Worm (Caenorhabditis elegans): ENCODE measurements around the gene Y37D8A.19.

Y37D8A.19 gene

DNA sequence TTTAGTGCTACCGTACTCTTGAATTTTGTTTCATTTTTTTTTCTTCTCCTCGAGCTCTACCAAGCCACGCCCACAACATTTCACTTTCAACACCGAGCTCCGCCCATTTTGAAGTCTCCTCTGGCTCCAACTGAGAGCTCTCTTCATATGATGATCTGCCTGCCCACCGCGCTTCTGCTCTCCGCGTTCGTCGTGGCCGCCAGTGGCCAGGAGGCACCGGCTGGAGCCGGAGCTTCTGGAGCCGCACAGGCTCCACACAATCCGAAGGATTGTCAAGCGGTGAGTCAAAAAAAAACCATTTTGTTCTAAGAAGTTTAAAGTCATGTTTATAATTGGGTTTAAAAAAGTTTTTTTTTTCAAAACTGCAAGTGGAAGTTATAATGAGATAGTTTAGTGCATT, 19.3 kb upstream of the Y37D8A.19 start, which contains the start of gene flp-14:
Gene flp-14 (plus strand): TSS at position 146 of the 400 bp plus-strand sequence.
- TF ChIP-seq daf-12 (tag; optimal IDR thresholded peaks at IDR 0.05) (no peak), aly-2 (tag; optimal IDR thresholded peaks at IDR 0.05) (no peak), ceh-9 (tag; optimal IDR thresholded peaks at IDR 0.05) (no peak), ama-1 (optimal IDR thresholded peaks at IDR 0.05) (no peak), R02D3.7 (tag; optimal IDR thresholded peaks at IDR 0.05) (no peak), hmg-11 (tag; optimal IDR thresholded peaks at IDR 0.05) (no peak), nhr-43 (tag; optimal IDR thresholded peaks at IDR 0.05; ENCODE audit: poor library complexity, severe bottlenecking) (no peak), fkh-2 (tag; optimal IDR thresholded peaks at IDR 0.05) (no peak), nhr-76 (tag; optimal IDR thresholded peaks at IDR 0.05) (no peak)

DNA sequence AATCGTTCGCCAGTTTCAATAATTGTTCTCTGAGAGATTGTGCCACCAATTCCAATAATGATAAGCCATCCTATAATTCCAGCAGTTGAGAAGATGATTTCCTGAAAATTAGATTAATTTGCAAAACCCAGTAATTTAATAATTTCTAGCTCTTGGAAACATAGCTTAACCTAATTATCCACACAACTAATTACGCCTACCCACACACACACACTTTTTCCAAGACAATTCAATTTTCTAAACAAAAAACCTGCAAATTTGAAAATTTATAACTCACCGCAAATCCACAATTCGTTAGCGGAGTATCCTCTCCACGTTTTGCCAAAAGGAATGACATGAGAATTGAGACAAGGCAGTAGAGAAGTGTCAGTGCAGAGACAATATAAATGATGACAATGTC, 13.2 kb upstream of the Y37D8A.19 start:
- TF ChIP-seq nhr-12 (tag; optimal IDR thresholded peaks at IDR 0.05) (no peak), sea-2 (GFP tag; optimal IDR thresholded peaks at IDR 0.05) (no peak), ceh-28 (tag; optimal IDR thresholded peaks at IDR 0.05) (no peak), aly-2 (tag; optimal IDR thresholded peaks at IDR 0.05) (no peak), egl-27 (tag; optimal IDR thresholded peaks at IDR 0.05) (no peak), ceh-82 (tag; optimal IDR thresholded peaks at IDR 0.05) (no peak), lsy-12 (tag; optimal IDR thresholded peaks at IDR 0.05) (no peak), eor-1 (tag; optimal IDR thresholded peaks at IDR 0.05) (no peak), nhr-25 (tag; optimal IDR thresholded peaks at IDR 0.05) (no peak), ztf-4 (tag; optimal IDR thresholded peaks at IDR 0.05) (no peak), ZK546.5 (tag; optimal IDR thresholded peaks at IDR 0.05) (no peak), ceh-9 (tag; optimal IDR thresholded peaks at IDR 0.05) (no peak), fkh-10 (GFP tag; optimal IDR thresholded peaks at IDR 0.05) (no peak), lin-39 (tag; optimal IDR thresholded peaks at IDR 0.05) (no peak)

DNA sequence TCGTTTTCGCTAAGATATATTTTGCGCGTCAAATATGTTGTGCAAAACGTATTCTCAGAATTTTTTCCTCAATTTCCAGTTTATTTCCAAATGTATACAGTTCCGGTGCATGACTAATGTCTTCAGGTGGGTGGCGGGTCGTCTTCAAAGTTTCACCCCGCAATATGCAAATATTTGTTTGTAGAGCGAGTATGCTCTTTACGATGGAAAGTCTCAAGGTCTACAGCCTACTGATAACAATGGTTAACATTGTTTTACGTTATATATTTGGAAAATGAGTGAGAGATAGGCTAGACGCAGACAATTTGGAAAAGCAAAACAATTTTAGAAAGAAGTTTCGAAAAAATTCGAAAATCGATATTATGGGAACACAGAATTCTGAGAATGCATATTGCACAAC, 11.8 kb upstream of the Y37D8A.19 start:
- TF ChIP-seq elt-2 (tag; optimal IDR thresholded peaks at IDR 0.05) (peak; percentile 48), fos-1 (tag; optimal IDR thresholded peaks at IDR 0.05) (no peak), pha-4 (tag; optimal IDR thresholded peaks at IDR 0.05) (peak; percentile 56), egl-27 (tag; optimal IDR thresholded peaks at IDR 0.05) (no peak), hmg-11 (tag; optimal IDR thresholded peaks at IDR 0.05) (no peak), lin-15B (tag; optimal IDR thresholded peaks at IDR 0.05) (no peak), ceh-9 (tag; optimal IDR thresholded peaks at IDR 0.05) (no peak), nhr-11 (tag; optimal IDR thresholded peaks at IDR 0.05) (no peak), snpc-4 (tag; optimal IDR thresholded peaks at IDR 0.05) (no peak), zag-1 (tag; optimal IDR thresholded peaks at IDR 0.05) (no peak), pqm-1 (tag; optimal IDR thresholded peaks at IDR 0.05) (peak; percentile 36), daf-12 (tag; optimal IDR thresholded peaks at IDR 0.05) (no peak)

DNA sequence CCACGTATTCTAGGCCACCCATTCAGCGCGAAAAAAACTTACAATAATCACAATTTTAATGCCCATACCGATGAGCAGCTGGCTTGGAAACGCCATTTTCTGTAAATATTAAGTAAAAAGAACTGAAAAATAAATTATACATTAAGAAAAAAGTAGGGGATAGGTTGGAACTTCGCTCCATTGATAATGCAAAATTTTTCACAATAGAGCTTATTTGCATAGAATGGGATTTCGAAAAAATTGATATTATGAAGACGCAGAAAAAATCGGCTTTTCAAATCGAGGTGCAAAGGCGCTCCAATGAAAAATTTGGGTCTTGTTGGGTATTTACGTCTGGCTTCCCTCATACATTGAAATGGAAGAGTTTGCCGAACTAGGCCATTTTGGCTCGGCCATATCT, 11.1 kb upstream of the Y37D8A.19 start, which contains the start of gene Y37D8A.16:
Gene Y37D8A.16 (minus strand): TSS at position 101 of the 400 bp plus-strand sequence.
- TF ChIP-seq elt-1 (tag; optimal IDR thresholded peaks at IDR 0.05) = no peak
- no peak for TF ChIP-seq egl-5 (tag; optimal IDR thresholded peaks at IDR 0.05)
- TF ChIP-seq ztf-4 (tag; optimal IDR thresholded peaks at IDR 0.05) = no peak
- no peak for TF ChIP-seq egl-27 (tag; optimal IDR thresholded peaks at IDR 0.05)
- TF ChIP-seq elt-2 (tag; optimal IDR thresholded peaks at IDR 0.05) = no peak
- no peak for TF ChIP-seq snpc-4 (tag; optimal IDR thresholded peaks at IDR 0.05)
- TF ChIP-seq pha-4 (tag; optimal IDR thresholded peaks at IDR 0.05) = no peak

DNA sequence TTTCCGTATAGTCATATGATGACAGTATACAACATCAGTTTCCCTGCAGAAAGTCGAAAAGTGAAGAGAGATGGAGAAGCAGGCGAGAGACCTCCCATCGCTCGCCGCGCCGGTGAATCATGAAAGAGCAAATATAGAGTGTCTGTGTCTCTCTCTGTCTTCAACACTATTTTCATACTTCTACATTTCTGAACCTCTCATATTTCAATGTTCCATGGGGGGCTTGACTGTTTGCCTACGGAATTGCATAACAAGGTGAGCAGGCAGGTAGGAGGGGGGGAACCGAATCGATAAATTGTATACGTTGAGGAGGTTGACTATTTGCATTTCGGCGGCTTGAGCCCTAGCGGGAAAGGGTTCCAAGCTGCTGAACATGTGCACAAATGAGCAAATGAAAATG, 9.8 kb upstream of the Y37D8A.19 start:
- TF ChIP-seq daf-12 (tag; optimal IDR thresholded peaks at IDR 0.05) (no peak), lsy-12 (tag; optimal IDR thresholded peaks at IDR 0.05) (no peak), jun-1 (tag; optimal IDR thresholded peaks at IDR 0.05) (peak; percentile 72), elt-2 (tag; optimal IDR thresholded peaks at IDR 0.05) (peak; percentile 53), nhr-12 (tag; optimal IDR thresholded peaks at IDR 0.05) (no peak), hmg-11 (tag; optimal IDR thresholded peaks at IDR 0.05) (peak; percentile 69), nhr-25 (tag; optimal IDR thresholded peaks at IDR 0.05) (no peak), zag-1 (tag; optimal IDR thresholded peaks at IDR 0.05) (no peak), fkh-10 (GFP tag; optimal IDR thresholded peaks at IDR 0.05) (no peak), nhr-76 (tag; optimal IDR thresholded peaks at IDR 0.05) (no peak), pqm-1 (tag; optimal IDR thresholded peaks at IDR 0.05) (peak; percentile 41), snpc-4 (tag; optimal IDR thresholded peaks at IDR 0.05) (no peak), nhr-23 (tag; optimal IDR thresholded peaks at IDR 0.05) (no peak), fkh-2 (tag; optimal IDR thresholded peaks at IDR 0.05) (no peak), unc-39 (tag; optimal IDR thresholded peaks at IDR 0.05) (no peak), tbx-2 (tag; optimal IDR thresholded peaks at IDR 0.05) (no peak), elt-3 (tag; optimal IDR thresholded peaks at IDR 0.05) (no peak), nhr-43 (tag; optimal IDR thresholded peaks at IDR 0.05; ENCODE audit: poor library complexity, severe bottlenecking) (no peak), aly-2 (tag; optimal IDR thresholded peaks at IDR 0.05) (no peak), nhr-67 (tag; optimal IDR thresholded peaks at IDR 0.05) (no peak), ceh-82 (tag; optimal IDR thresholded peaks at IDR 0.05) (no peak), ztf-11 (tag; optimal IDR thresholded peaks at IDR 0.05) (no peak), nhr-237 (tag; optimal IDR thresholded peaks at IDR 0.05) (no peak), egl-27 (tag; optimal IDR thresholded peaks at IDR 0.05) (no peak), ceh-9 (tag; optimal IDR thresholded peaks at IDR 0.05) (no peak), pha-4 (tag; optimal IDR thresholded peaks at IDR 0.05) (peak; percentile 95), ceh-28 (tag; optimal IDR thresholded peaks at IDR 0.05) (no peak), nhr-77 (tag; optimal IDR thresholded peaks at IDR 0.05) (no peak), ZK546.5 (tag; optimal IDR thresholded peaks at IDR 0.05) (no peak), fos-1 (tag; optimal IDR thresholded peaks at IDR 0.05) (peak; percentile 48), mdl-1 (tag; optimal IDR thresholded peaks at IDR 0.05) (no peak)

Measured in whole organism, L3 larva.